Worm (Caenorhabditis elegans): Measurements from ENCODE around the gene Y41E3.8.

ce11 chrIV:15027884-15028283 is 894 bp downstream of the Y41E3.8 start:
- TF ChIP-seq tbx-11 (GFP tag; IDR thresholded peaks at IDR 0.05) (no peak), flt-1 (GFP tag; IDR thresholded peaks at IDR 0.05) (no peak), hmbx-1 (tag; optimal IDR thresholded peaks at IDR 0.05) (no peak), B0310.2 (tag; optimal IDR thresholded peaks at IDR 0.05) (no peak)
